Worm (Caenorhabditis elegans) whole organism, L2 larva: ENCODE data around the gene C16D9.8.

Experiments
- F13H6.1 ChIP-seq: sonication (generic microtip); optimal IDR thresholded peaks from 2 replicates; lab custom pipeline; 2016; ENCODE audit warnings: missing genetic modification characterization, missing compliant biosample characterization
- R02D3.7 ChIP-seq: fragments of 150-350 bp; optimal IDR thresholded peaks from 2 replicates; lab custom pipeline; 2014; ENCODE audit warnings: missing biosample characterization, missing genetic modification characterization
- alr-1 ChIP-seq: fragments of 150-350 bp; optimal IDR thresholded peaks from 2 replicates; lab custom pipeline; 2014; ENCODE audit warnings: missing biosample characterization, missing genetic modification characterization
- ama-1 ChIP-seq: fragments of 150-350 bp; optimal IDR thresholded peaks from 2 replicates; lab custom pipeline; 2018; ENCODE audit warnings: inconsistent platforms
- ceh-82 ChIP-seq: fragments of 150-350 bp; optimal IDR thresholded peaks from 2 replicates; lab custom pipeline; 2014; ENCODE audit warnings: missing biosample characterization, missing genetic modification characterization
- egl-27 ChIP-seq: sonication (generic microtip); optimal IDR thresholded peaks from 3 replicates; lab custom pipeline; 2017; ENCODE audit warnings: missing biosample characterization, missing genetic modification reagents, missing genetic modification characterization
- elt-1 ChIP-seq: fragments of 150-350 bp; optimal IDR thresholded peaks from 2 replicates; lab custom pipeline; 2014; ENCODE audit warnings: missing biosample characterization, missing genetic modification characterization
- lin-13 ChIP-seq: fragments of 150-350 bp; optimal IDR thresholded peaks from 2 replicates; lab custom pipeline; 2014; ENCODE audit warnings: missing biosample characterization, missing genetic modification reagents, missing genetic modification characterization
- lsy-2 ChIP-seq, 2 experiments: fragments of 150-350 bp in 1 of 2; sonication (generic microtip) in 1 of 2; optimal IDR thresholded peaks; 2 replicates each; lab custom pipeline; 2014 to 2017; ENCODE audit warnings: missing biosample characterization in 2 of 2, missing genetic modification characterization in 2 of 2
- mdl-1 ChIP-seq, 2 experiments: fragments of 150-350 bp in 1 of 2; sonication (generic microtip) in 1 of 2; optimal IDR thresholded peaks; 2 replicates each; lab custom pipeline; 2017; ENCODE audit warnings: missing biosample characterization in 2 of 2, missing genetic modification characterization in 2 of 2
- nhr-77 ChIP-seq: fragments of 150-350 bp; optimal IDR thresholded peaks from 2 replicates; lab custom pipeline; 2014; ENCODE audit warnings: missing biosample characterization, missing genetic modification characterization
- unc-39 ChIP-seq: fragments of 150-350 bp; optimal IDR thresholded peaks from 2 replicates; lab custom pipeline; 2014; ENCODE audit warnings: missing biosample characterization, missing genetic modification characterization
- unc-55 ChIP-seq: fragments of 150-350 bp; sonication (generic microtip); optimal IDR thresholded peaks from 3 replicates; lab custom pipeline; 2014; ENCODE audit warnings: missing biosample characterization, missing genetic modification reagents, missing genetic modification characterization
- ztf-11 ChIP-seq: sonication (generic microtip); optimal IDR thresholded peaks from 2 replicates; lab custom pipeline; 2017; ENCODE audit warnings: missing biosample characterization, missing genetic modification characterization

ce11 chrV:8299191-8299854 lies 36.0 kb upstream of the C16D9.8 start, which contains the start of gene W02D7.5:
- TF ChIP-seq alr-1, result no peak
- no peak for TF ChIP-seq R02D3.7 (tag; lab: Kevin White, UChicago)
- no peak for TF ChIP-seq elt-1 (tag; lab: Kevin White, UChicago)
- TF ChIP-seq unc-39 (tag; lab: Kevin White, UChicago), result no peak
- no peak for TF ChIP-seq nhr-77
- TF ChIP-seq ceh-82, result no peak
- no peak for TF ChIP-seq ama-1
- no peak for TF ChIP-seq unc-55 (GFP tag; lab: Kevin White, UChicago)
- no peak for TF ChIP-seq egl-27 (tag; lab: Kevin White, UChicago)
- no peak for TF ChIP-seq mdl-1 (tag; optimal IDR thresholded peaks at IDR 0.05; lab: Kevin White, UChicago)
- no peak for TF ChIP-seq F13H6.1 (tag; lab: Kevin White, UChicago)
- TF ChIP-seq lin-13 (GFP tag; lab: Kevin White, UChicago), result no peak
- no peak for TF ChIP-seq ztf-11 (tag; lab: Kevin White, UChicago)
- TF ChIP-seq lsy-2 (tag; optimal IDR thresholded peaks at IDR 0.05; lab: Kevin White, UChicago), result no peak
